Fruit fly (Drosophila melanogaster): ENCODE results near the gene ph-p.

The ph-p gene

DNA sequence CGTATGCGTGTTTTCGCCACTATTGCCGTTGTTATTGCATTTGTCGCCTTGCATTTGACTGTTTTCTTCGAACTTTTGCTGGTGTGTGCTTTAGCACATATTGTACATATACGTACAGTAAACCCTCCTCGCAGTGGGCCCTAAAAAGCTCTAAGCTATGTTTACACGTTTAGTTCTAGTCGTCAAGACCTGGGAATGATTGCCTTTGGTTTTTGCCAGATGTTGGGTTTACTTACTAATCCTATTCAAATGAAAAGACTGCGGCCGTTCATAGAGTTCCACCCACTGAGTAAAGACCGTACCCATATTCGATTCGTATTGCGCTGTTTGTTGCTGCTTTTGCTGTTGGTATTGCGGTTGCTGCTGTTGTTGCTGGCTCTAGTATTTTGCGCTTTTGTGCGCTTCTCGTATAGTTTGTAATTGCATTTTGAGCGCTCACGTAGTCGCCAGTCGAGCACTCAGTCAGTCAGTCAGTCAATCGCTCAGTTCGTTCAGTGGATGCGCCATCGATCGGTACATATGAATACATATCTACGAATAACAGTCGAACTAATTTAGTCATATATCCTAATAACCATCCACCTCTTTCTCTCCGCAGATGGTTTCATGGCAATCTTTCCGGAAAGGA, 30.3 kb downstream of the ph-p start:
- TF ChIP-seq CG15336 (GFP tag; IDR thresholded peaks at IDR 0.05): peak; percentile 90
- peak; percentile 67 for TF ChIP-seq net (GFP tag; optimal IDR thresholded peaks at IDR 0.05)
- TF ChIP-seq CG8319 (GFP tag; optimal IDR thresholded peaks at IDR 0.05): no peak
- no peak for TF ChIP-seq CG11902 (GFP tag; optimal IDR thresholded peaks at IDR 0.05)
- TF ChIP-seq fd85E (GFP tag; optimal IDR thresholded peaks at IDR 0.05): no peak
- TF ChIP-seq CG4318 (GFP tag; optimal IDR thresholded peaks at IDR 0.05): peak; percentile 70
- peak; percentile 79 for TF ChIP-seq Eip78C (GFP tag)
- TF ChIP-seq CG8632 (GFP tag; optimal IDR thresholded peaks at IDR 0.05): no peak
- TF ChIP-seq CG3919 (GFP tag; optimal IDR thresholded peaks at IDR 0.05): peak; percentile 24
- no peak for TF ChIP-seq CG10669 (GFP tag; optimal IDR thresholded peaks at IDR 0.05)
- TF ChIP-seq pdm3 (GFP tag; optimal IDR thresholded peaks at IDR 0.05): peak; percentile 68
- TF ChIP-seq cyc (GFP tag; optimal IDR thresholded peaks at IDR 0.05): no peak
- TF ChIP-seq Gug (GFP tag; IDR thresholded peaks at IDR 0.05): peak; percentile 69
- TF ChIP-seq lz (GFP tag; optimal IDR thresholded peaks at IDR 0.05): peak; percentile 10
- TF ChIP-seq Sox15 (GFP tag; optimal IDR thresholded peaks at IDR 0.05): no peak
- TF ChIP-seq Lpt (GFP tag; optimal IDR thresholded peaks at IDR 0.05): peak; percentile 78
- no peak for TF ChIP-seq fkh (GFP tag; optimal IDR thresholded peaks at IDR 0.05)
- peak; percentile 83 for TF ChIP-seq CG6276 (GFP tag; optimal IDR thresholded peaks at IDR 0.05)
- peak; percentile 23 for TF ChIP-seq CG31627 (GFP tag; optimal IDR thresholded peaks at IDR 0.05)
- no peak for TF ChIP-seq spab (GFP tag; optimal IDR thresholded peaks at IDR 0.05)
- no peak for TF ChIP-seq CG6854 (GFP tag; optimal IDR thresholded peaks at IDR 0.05)
- TF ChIP-seq Hr4 (GFP tag; optimal IDR thresholded peaks at IDR 0.05): peak; percentile 85
- TF ChIP-seq Hr38 (GFP tag; optimal IDR thresholded peaks at IDR 0.05): no peak
- no peak for TF ChIP-seq CG34406 (GFP tag; optimal IDR thresholded peaks at IDR 0.05)
- TF ChIP-seq esn (GFP tag; optimal IDR thresholded peaks at IDR 0.05): peak; percentile 12
- no peak for TF ChIP-seq Eip93F (GFP tag; optimal IDR thresholded peaks at IDR 0.05)
- peak; percentile 23 for TF ChIP-seq CG16779 (tag; optimal IDR thresholded peaks at IDR 0.05)
- TF ChIP-seq Sox102F (GFP tag; optimal IDR thresholded peaks at IDR 0.05): no peak
- TF ChIP-seq CG11762 (GFP tag; optimal IDR thresholded peaks at IDR 0.05; ENCODE audit: insufficient read depth): no peak
- TF ChIP-seq CG6808 (GFP tag; optimal IDR thresholded peaks at IDR 0.05): no peak
- peak; percentile 36 for TF ChIP-seq acj6 (GFP tag; optimal IDR thresholded peaks at IDR 0.05)
- TF ChIP-seq CG1621 (tag; optimal IDR thresholded peaks at IDR 0.05): no peak
- TF ChIP-seq Sox14 (GFP tag; optimal IDR thresholded peaks at IDR 0.05): peak; percentile 23
- TF ChIP-seq CG7368 (GFP tag; optimal IDR thresholded peaks at IDR 0.05): no peak
- TF ChIP-seq CG32006 (GFP tag; optimal IDR thresholded peaks at IDR 0.05): peak; percentile 84
- peak; percentile 35 for TF ChIP-seq Hr39 (GFP tag; optimal IDR thresholded peaks at IDR 0.05)
- no peak for TF ChIP-seq ss (GFP tag; optimal IDR thresholded peaks at IDR 0.05)
- TF ChIP-seq dsx (GFP tag; optimal IDR thresholded peaks at IDR 0.05; ENCODE audit: poor library complexity, severe bottlenecking): no peak
- TF ChIP-seq CG8119 (GFP tag; IDR thresholded peaks at IDR 0.05): peak; percentile 84
- TF ChIP-seq CG6792 (GFP tag; optimal IDR thresholded peaks at IDR 0.05): no peak
- TF ChIP-seq topi (GFP tag; optimal IDR thresholded peaks at IDR 0.05): no peak
- peak; percentile 82 for TF ChIP-seq dac (GFP tag; optimal IDR thresholded peaks at IDR 0.05)
- TF ChIP-seq Ets21C (GFP tag; optimal IDR thresholded peaks at IDR 0.05): no peak
- TF ChIP-seq Met (GFP tag; optimal IDR thresholded peaks at IDR 0.05): peak; percentile 9
- TF ChIP-seq eg (GFP tag; IDR thresholded peaks at IDR 0.05): peak; percentile 90
- no peak for TF ChIP-seq Ets96B (tag; optimal IDR thresholded peaks at IDR 0.05)
- no peak for TF ChIP-seq Eip75B (GFP tag; optimal IDR thresholded peaks at IDR 0.05)
- TF ChIP-seq OdsH (GFP tag; optimal IDR thresholded peaks at IDR 0.05): peak; percentile 63
- TF ChIP-seq salr (GFP tag; optimal IDR thresholded peaks at IDR 0.05): peak in 1 of 2 experiments; percentile 20
- TF ChIP-seq vri (GFP tag; optimal IDR thresholded peaks at IDR 0.05): no peak
- peak; percentile 86 for TF ChIP-seq CG11294 (GFP tag; IDR thresholded peaks at IDR 0.05)
- TF ChIP-seq Smox (GFP tag; optimal IDR thresholded peaks at IDR 0.05): no peak

Measured in whole organism, prepupa.